Worm (Caenorhabditis elegans): ENCODE results near the gene enu-3.5.

ce11 chrIII:12860119-12860518 lies 17.9 kb upstream of the enu-3.5 start:
- no peak for TF ChIP-seq unc-62 (GFP tag; optimal IDR thresholded peaks at IDR 0.05 in 1 of 2)
- TF ChIP-seq unc-62 (tag; optimal IDR thresholded peaks at IDR 0.05) = no peak
- no peak for TF ChIP-seq mdt-29 (GFP tag; IDR thresholded peaks at IDR 0.05)
- no peak for TF ChIP-seq lin-15B (tag; optimal IDR thresholded peaks at IDR 0.05)
- no peak for TF ChIP-seq aly-2 (tag; optimal IDR thresholded peaks at IDR 0.05)
- TF ChIP-seq zag-1 (tag; optimal IDR thresholded peaks at IDR 0.05) = no peak
- no peak for TF ChIP-seq saeg-2 (GFP tag; IDR thresholded peaks at IDR 0.05)
- no peak for TF ChIP-seq fkh-10 (GFP tag; optimal IDR thresholded peaks at IDR 0.05)
- no peak for TF ChIP-seq pha-4 (GFP tag; IDR thresholded peaks at IDR 0.05)
- TF ChIP-seq pha-4 (tag; optimal IDR thresholded peaks at IDR 0.05) = no peak
- no peak for TF ChIP-seq madf-5 (GFP tag; IDR thresholded peaks at IDR 0.05)
- TF ChIP-seq unc-39 (tag; optimal IDR thresholded peaks at IDR 0.05) = no peak
- no peak for TF ChIP-seq ztf-7 (tag; optimal IDR thresholded peaks at IDR 0.05)
- TF ChIP-seq F10B5.3 (tag; optimal IDR thresholded peaks at IDR 0.05) = no peak

All from whole organism, L4 larva.